Worm (Caenorhabditis elegans): Measurements from ENCODE around the gene ugt-14.

ce11 chrV:4933268-4933667, 27.2 kb downstream of the ugt-14 start:
- TF ChIP-seq aly-1 (tag; optimal IDR thresholded peaks at IDR 0.05) (no peak), ama-1 (optimal IDR thresholded peaks at IDR 0.05) (no peak), tra-4 (tag; optimal IDR thresholded peaks at IDR 0.05) (no peak), flt-1 (GFP tag; IDR thresholded peaks at IDR 0.05) (no peak), ceh-36 (tag; optimal IDR thresholded peaks at IDR 0.05) (no peak), ets-7 (tag; optimal IDR thresholded peaks at IDR 0.05) (no peak), sea-1 (GFP tag; conservative IDR thresholded peaks at IDR 0.05) (no peak), tbx-11 (GFP tag; IDR thresholded peaks at IDR 0.05) (no peak)
